Fruit fly (Drosophila melanogaster): ENCODE measurements around the gene CG12991.

dm6 chrX:17578869-17579781 lies 536 bp upstream of the CG12991 start, which contains the start of gene Ankle2:
- TF ChIP-seq psq (optimal IDR thresholded peaks at IDR 0.05) (no peak), Sin3A (optimal IDR thresholded peaks at IDR 0.05) (peak; percentile 72), Myc (optimal IDR thresholded peaks at IDR 0.05) (no peak)
